Worm (Caenorhabditis elegans) whole organism, young adult: ENCODE measurements around the gene msrp-4.

Source experiments
- B0019.2 ChIP-seq: fragments of 200-800 bp; sonication (Bioruptor generic); conservative IDR thresholded peaks from 2 replicates; pipeline ENCODE4 v1.3.6; 2022; ENCODE audit warnings: missing genetic modification reagents, missing genetic modification characterization, missing compliant biosample characterization
- B0261.1 ChIP-seq: sonication (generic microtip); optimal IDR thresholded peaks from 2 replicates; lab custom pipeline; 2016; ENCODE audit warnings: mild to moderate bottlenecking, missing genetic modification characterization, moderate library complexity, missing compliant biosample characterization
- D2030.7 ChIP-seq: fragments of 200-800 bp; sonication (Bioruptor generic); IDR thresholded peaks from 2 replicates; pipeline ENCODE4 v1.3.6; 2022; ENCODE audit warnings: missing genetic modification reagents, missing genetic modification characterization, missing compliant biosample characterization
- F52B5.7 ChIP-seq: sonication (generic microtip); optimal IDR thresholded peaks from 2 replicates; lab custom pipeline; 2016; ENCODE audit warnings: mild to moderate bottlenecking, missing genetic modification characterization, missing compliant biosample characterization
- F55B11.4 ChIP-seq: sonication (generic microtip); optimal IDR thresholded peaks from 2 replicates; lab custom pipeline; 2016; ENCODE audit warnings: missing compliant biosample characterization, missing genetic modification characterization, borderline replicate concordance; ENCODE audit not compliant: insufficient read depth
- K12H6.12 ChIP-seq: fragments of 200-800 bp; sonication (Bioruptor generic); optimal IDR thresholded peaks from 2 replicates; lab custom pipeline; 2018; ENCODE audit warnings: mild to moderate bottlenecking, missing genetic modification characterization, missing compliant biosample characterization
- T07F8.4 ChIP-seq: sonication (generic microtip); optimal IDR thresholded peaks from 2 replicates; lab custom pipeline; 2016; ENCODE audit warnings: mild to moderate bottlenecking, missing genetic modification characterization, moderate library complexity, missing compliant biosample characterization
- Y67H2A.10 ChIP-seq: fragments of 200-800 bp; sonication (Bioruptor generic); conservative IDR thresholded peaks from 2 replicates; pipeline ENCODE4 v1.3.6; 2022; ENCODE audit warnings: missing genetic modification reagents, missing genetic modification characterization, missing compliant biosample characterization
- Y79H2A.3 ChIP-seq: fragments of 200-800 bp; sonication (Bioruptor generic); conservative IDR thresholded peaks from 2 replicates; pipeline ENCODE4 v1.3.6; 2022; ENCODE audit warnings: missing genetic modification reagents, missing genetic modification characterization, missing compliant biosample characterization
- Y95B8A.8 ChIP-seq: fragments of 200-800 bp; sonication (Bioruptor generic); IDR thresholded peaks from 2 replicates; pipeline ENCODE4 v1.3.6; 2022; ENCODE audit warnings: missing genetic modification reagents, missing genetic modification characterization, missing compliant biosample characterization
- atf-7 ChIP-seq: sonication (generic microtip); optimal IDR thresholded peaks from 2 replicates; lab custom pipeline; 2017; ENCODE audit warnings: mild to moderate bottlenecking, missing genetic modification characterization, missing compliant biosample characterization
- athp-1 ChIP-seq: sonication (generic microtip); optimal IDR thresholded peaks from 2 replicates; lab custom pipeline; 2017; ENCODE audit warnings: mild to moderate bottlenecking, missing genetic modification characterization, missing compliant biosample characterization
- cebp-1 ChIP-seq, 2 experiments: fragments of 200-800 bp in 1 of 2; sonication (Bioruptor generic) in 1 of 2; sonication (generic microtip) in 1 of 2; IDR thresholded peaks in 1 of 2; optimal IDR thresholded peaks in 1 of 2; 2 replicates each; pipeline versions ENCODE4 v1.3.6 to Lab custom; 2017 to 2022; ENCODE audit warnings: missing compliant biosample characterization in 2 of 2, missing genetic modification characterization in 2 of 2, mild to moderate bottlenecking in 1 of 2, missing genetic modification reagents in 1 of 2, moderate library complexity in 1 of 2
- cebp-2 ChIP-seq: fragments of 200-800 bp; sonication (Bioruptor generic); IDR thresholded peaks from 2 replicates; pipeline ENCODE4 v1.3.6; 2022; ENCODE audit warnings: missing genetic modification characterization, missing compliant biosample characterization
- ceh-27 ChIP-seq: fragments of 200-800 bp; sonication (Bioruptor generic); optimal IDR thresholded peaks from 2 replicates; lab custom pipeline; 2018; ENCODE audit warnings: mild to moderate bottlenecking, missing genetic modification characterization, moderate library complexity, missing compliant biosample characterization
- ceh-79 ChIP-seq: sonication (generic microtip); optimal IDR thresholded peaks from 2 replicates; lab custom pipeline; 2017; ENCODE audit warnings: mild to moderate bottlenecking, missing genetic modification characterization, missing compliant biosample characterization
- dox-1 ChIP-seq: fragments of 200-800 bp; sonication (Bioruptor generic); IDR thresholded peaks from 2 replicates; pipeline ENCODE4 v1.3.6; 2022; ENCODE audit warnings: missing genetic modification reagents, missing genetic modification characterization, missing compliant biosample characterization
- dpff-1 ChIP-seq: sonication (generic microtip); optimal IDR thresholded peaks from 2 replicates; lab custom pipeline; 2017; ENCODE audit warnings: mild to moderate bottlenecking, missing genetic modification characterization, missing compliant biosample characterization
- ets-4 ChIP-seq: fragments of 200-800 bp; sonication (Bioruptor generic); optimal IDR thresholded peaks from 2 replicates; lab custom pipeline; 2018; ENCODE audit warnings: mild to moderate bottlenecking, missing genetic modification characterization, missing compliant biosample characterization
- fkh-3 ChIP-seq: sonication (generic microtip); optimal IDR thresholded peaks from 2 replicates; lab custom pipeline; 2016; ENCODE audit warnings: mild to moderate bottlenecking, missing genetic modification characterization, missing compliant biosample characterization
- gei-17 ChIP-seq: fragments of 200-800 bp; sonication (Bioruptor generic); optimal IDR thresholded peaks from 2 replicates; lab custom pipeline; 2018; ENCODE audit warnings: mild to moderate bottlenecking, missing genetic modification characterization, missing compliant biosample characterization
- hlh-12 ChIP-seq: sonication (generic microtip); optimal IDR thresholded peaks from 2 replicates; lab custom pipeline; 2016; ENCODE audit warnings: missing genetic modification characterization, missing compliant biosample characterization
- hsf-1 ChIP-seq: fragments of 200-800 bp; sonication (Bioruptor generic); IDR thresholded peaks from 2 replicates; pipeline ENCODE4 v1.3.6; 2022; ENCODE audit warnings: missing genetic modification reagents, missing genetic modification characterization, missing compliant biosample characterization
- let-526 ChIP-seq: fragments of 200-800 bp; sonication (Bioruptor generic); IDR thresholded peaks from 2 replicates; pipeline ENCODE4 v1.3.6; 2022; ENCODE audit warnings: missing genetic modification reagents, missing genetic modification characterization, missing compliant biosample characterization
- lin-26 ChIP-seq: fragments of 200-800 bp; sonication (Bioruptor generic); IDR thresholded peaks from 2 replicates; pipeline ENCODE4 v1.3.6; 2022; ENCODE audit warnings: missing genetic modification reagents, missing genetic modification characterization, missing compliant biosample characterization
- lin-40 ChIP-seq: sonication (generic microtip); optimal IDR thresholded peaks from 2 replicates; lab custom pipeline; 2016; ENCODE audit warnings: missing genetic modification characterization, mild to moderate bottlenecking, missing compliant biosample characterization, missing genotype, missing genetic modification reagents
- madf-8 ChIP-seq: fragments of 200-800 bp; sonication (Bioruptor generic); conservative IDR thresholded peaks from 2 replicates; pipeline ENCODE4 v1.3.6; 2022; ENCODE audit warnings: missing genetic modification reagents, missing genetic modification characterization, missing compliant biosample characterization
- nfyb-1 ChIP-seq: fragments of 200-800 bp; sonication (Bioruptor generic); IDR thresholded peaks from 2 replicates; pipeline ENCODE4 v1.3.6; 2022; ENCODE audit warnings: missing genetic modification reagents, missing genetic modification characterization, missing compliant biosample characterization
- nhr-27 ChIP-seq: fragments of 200-800 bp; sonication (Bioruptor generic); optimal IDR thresholded peaks from 2 replicates; lab custom pipeline; 2018; ENCODE audit warnings: mild to moderate bottlenecking, missing genetic modification characterization, moderate library complexity, missing compliant biosample characterization
- snpc-1.1 ChIP-seq: sonication (generic microtip); optimal IDR thresholded peaks from 2 replicates; lab custom pipeline; 2017; ENCODE audit warnings: missing genetic modification characterization, mild to moderate bottlenecking, missing compliant biosample characterization, antibody characterized with exemption, moderate library complexity, missing genotype, missing genetic modification reagents; ENCODE audit not compliant: insufficient read depth
- snpc-3.4 ChIP-seq: sonication (generic microtip); optimal IDR thresholded peaks from 2 replicates; lab custom pipeline; 2017; ENCODE audit warnings: missing genetic modification characterization, mild to moderate bottlenecking, missing compliant biosample characterization, antibody characterized with exemption, moderate library complexity, missing genotype, missing genetic modification reagents
- snpc-4 ChIP-seq, 5 experiments: fragments of 150-350 bp in 1 of 5; sonication (generic microtip) in 4 of 5; optimal IDR thresholded peaks; 2 replicates each; lab custom pipeline; 2014 to 2018; ENCODE audit warnings: missing genetic modification characterization in 5 of 5, missing biosample characterization in 3 of 5, antibody characterized with exemption in 2 of 5, mild to moderate bottlenecking in 2 of 5, missing compliant biosample characterization in 2 of 5, missing genotype in 2 of 5, moderate library complexity in 2 of 5, missing genetic modification reagents in 1 of 5
- sptf-2 ChIP-seq: fragments of 200-800 bp; sonication (Bioruptor generic); optimal IDR thresholded peaks from 2 replicates; lab custom pipeline; 2018; ENCODE audit warnings: mild to moderate bottlenecking, missing genetic modification characterization, missing compliant biosample characterization
- zfh-2 ChIP-seq: fragments of 200-800 bp; sonication (Bioruptor generic); conservative IDR thresholded peaks from 2 replicates; pipeline ENCODE4 v1.3.6; 2022; ENCODE audit warnings: missing genetic modification reagents, missing genetic modification characterization, missing compliant biosample characterization
- ztf-26 ChIP-seq: sonication (generic microtip); optimal IDR thresholded peaks from 2 replicates; lab custom pipeline; 2017; ENCODE audit warnings: missing genetic modification characterization, missing compliant biosample characterization
- ztf-28 ChIP-seq: fragments of 200-800 bp; sonication (Bioruptor generic); IDR thresholded peaks from 2 replicates; pipeline ENCODE4 v1.3.6; 2022; ENCODE audit warnings: missing genetic modification reagents, missing genetic modification characterization, missing compliant biosample characterization

The msrp-4 gene

ce11 chrII:812917-813316 is 9.7 kb downstream of the msrp-4 start, which contains the start of gene F46F5.5:
TSS of gene F46F5.5 (minus strand) at chrII:813017.
- TF ChIP-seq ceh-79 (no peak), nfyb-1 (no peak), zfh-2 (GFP tag; lab: Robert Waterston, UW) (peak; percentile 66; the same call in 1 of the 2 replicates)

- TF ChIP-seq snpc-3.4 (tag; lab: Kevin White, UChicago) (no peak), F52B5.7 (tag; lab: Kevin White, UChicago) (no peak), atf-7 (tag; lab: Kevin White, UChicago) (no peak), madf-8 (no peak)
- TF ChIP-seq, all 124 proteins: peak for 0
Observed at ce11 chrII:808457-808856, 14.2 kb downstream of the msrp-4 start, which contains the start of gene F46F5.11. TSS of gene F46F5.11 (plus strand) at chrII:808757.

ce11 chrII:803009-803408 is 19.6 kb downstream of the msrp-4 start, which contains the start of gene F46F5.13:
TSS of gene F46F5.13 (plus strand) at chrII:803309.
- TF ChIP-seq nhr-27 (tag; lab: Kevin White, UChicago) (no peak), fkh-3 (no peak), snpc-4 (GFP tag; optimal IDR thresholded peaks at IDR 0.05; lab: Kevin White, UChicago) (no peak), snpc-4 (tag; optimal IDR thresholded peaks at IDR 0.05; lab: Kevin White, UChicago) (no peak), Y95B8A.8 (GFP tag; lab: Robert Waterston, UW) (no peak), dpff-1 (tag; lab: Kevin White, UChicago) (no peak), lin-26 (GFP tag; lab: Robert Waterston, UW) (no peak), B0019.2 (no peak), cebp-1 (GFP tag; IDR thresholded peaks at IDR 0.05; lab: Robert Waterston, UW) (no peak), cebp-1 (tag; optimal IDR thresholded peaks at IDR 0.05; lab: Kevin White, UChicago) (no peak), Y67H2A.10 (GFP tag; lab: Robert Waterston, UW) (no peak), gei-17 (no peak), snpc-1.1 (tag; lab: Kevin White, UChicago) (no peak), sptf-2 (GFP tag; lab: Kevin White, UChicago) (no peak), dox-1 (GFP tag; lab: Robert Waterston, UW) (no peak), F55B11.4 (no peak), hlh-12 (tag; lab: Kevin White, UChicago) (no peak)

DNA sequence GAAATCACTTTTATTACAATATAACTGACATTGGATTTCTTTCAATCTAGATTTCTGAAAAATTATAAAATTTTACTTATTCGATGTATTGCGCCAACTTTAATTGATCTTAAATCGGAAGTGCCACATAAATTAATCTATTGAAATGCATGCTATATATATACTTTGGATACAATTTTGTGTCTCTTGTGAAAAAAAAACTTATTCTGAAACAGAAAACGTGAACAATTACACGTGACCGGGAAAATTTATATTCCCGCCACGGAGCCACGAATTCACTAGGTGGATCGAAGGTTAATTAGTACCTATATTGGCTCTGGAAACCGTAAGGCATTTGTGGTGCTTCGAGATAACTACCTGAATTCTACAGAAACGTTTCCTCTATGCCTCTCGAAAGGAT is 22.9 kb downstream of the msrp-4 start, which contains the start of gene F46F5.14:
TSS of gene F46F5.14 (plus strand) at position 301 of the 400 bp plus-strand sequence.
- no peak for TF ChIP-seq cebp-2 (GFP tag; lab: Robert Waterston, UW)
- TF ChIP-seq snpc-1.1 (tag; lab: Kevin White, UChicago) = no peak
- TF ChIP-seq hsf-1 (GFP tag; lab: Robert Waterston, UW) = no peak
- TF ChIP-seq cebp-1 (GFP tag; IDR thresholded peaks at IDR 0.05; lab: Robert Waterston, UW) = no peak
- TF ChIP-seq cebp-1 (tag; optimal IDR thresholded peaks at IDR 0.05; lab: Kevin White, UChicago) = no peak
- TF ChIP-seq lin-26 (GFP tag; lab: Robert Waterston, UW) = no peak
- TF ChIP-seq ztf-26 (tag; lab: Kevin White, UChicago) = no peak

DNA sequence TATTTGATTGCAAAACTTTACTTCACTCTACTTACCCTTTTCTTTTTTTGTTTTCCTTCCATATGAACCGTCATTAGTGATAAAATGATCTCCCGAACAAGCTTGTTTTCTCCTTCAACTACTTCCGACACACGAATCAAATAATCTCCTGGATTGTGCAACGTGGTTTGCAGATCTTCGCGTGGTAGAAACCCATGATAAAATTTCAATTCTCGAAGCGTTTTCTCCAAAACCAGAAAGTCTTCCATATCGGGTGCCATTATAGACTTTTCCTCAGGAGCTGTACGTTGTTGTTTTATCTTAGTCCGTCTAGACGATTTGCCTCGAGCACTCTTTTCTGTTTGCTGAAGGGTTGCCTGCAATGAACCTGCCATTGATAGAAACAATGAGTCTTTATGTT is 25.2 kb downstream of the msrp-4 start:
- no peak for TF ChIP-seq athp-1
- TF ChIP-seq snpc-4 (GFP tag; optimal IDR thresholded peaks at IDR 0.05; lab: Kevin White, UChicago) = no peak
- TF ChIP-seq snpc-4 (tag; optimal IDR thresholded peaks at IDR 0.05; lab: Kevin White, UChicago) = no peak
- TF ChIP-seq madf-8 = no peak
- no peak for TF ChIP-seq B0261.1
- TF ChIP-seq K12H6.12 (tag; lab: Kevin White, UChicago) = no peak
- TF ChIP-seq D2030.7 (GFP tag; lab: Robert Waterston, UW) = no peak
- no peak for TF ChIP-seq hsf-1 (GFP tag; lab: Robert Waterston, UW)
- no peak for TF ChIP-seq F52B5.7 (tag; lab: Kevin White, UChicago)
- no peak for TF ChIP-seq lin-40
- no peak for TF ChIP-seq let-526 (GFP tag; lab: Robert Waterston, UW)
- no peak for TF ChIP-seq Y79H2A.3 (GFP tag; lab: Robert Waterston, UW)
- TF ChIP-seq ets-4 (GFP tag; lab: Kevin White, UChicago) = no peak
- TF ChIP-seq ceh-27 (GFP tag; lab: Kevin White, UChicago) = no peak
- TF ChIP-seq T07F8.4 (tag; lab: Kevin White, UChicago) = no peak
- TF ChIP-seq ztf-28 (GFP tag; lab: Robert Waterston, UW) = no peak
